Fruit fly (Drosophila melanogaster) S2 (cell line): ENCODE data around the gene CG3176.

Experiments
- CG8478 ChIP-seq: fragments of >200 bp; optimal IDR thresholded peaks from 2 replicates; lab custom pipeline; 2018
- CTCF ChIP-seq, 2 experiments: fragments of >200 bp; optimal IDR thresholded peaks; 2 replicates each; lab custom pipeline; 2018

DNA sequence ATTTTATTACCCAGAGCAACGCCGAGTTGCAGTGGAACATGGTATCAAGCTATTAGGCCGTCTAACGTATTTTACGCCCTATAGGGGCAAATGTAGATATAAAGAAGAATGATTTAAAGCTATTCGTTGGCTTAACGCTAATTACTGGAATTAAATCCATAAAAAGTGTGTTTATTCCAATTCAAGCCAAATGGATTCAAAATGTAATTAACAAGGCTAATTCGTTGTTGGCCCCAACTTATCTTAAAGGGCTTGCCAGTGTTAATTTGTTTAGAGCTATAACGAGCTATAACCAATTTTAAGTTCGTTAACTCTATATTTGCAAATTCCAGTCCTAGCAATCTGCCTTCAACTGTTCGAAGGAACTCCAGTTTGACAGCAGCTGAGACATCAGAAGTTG, 32.7 kb upstream of the CG3176 start:
- no peak for TF ChIP-seq CG8478 (lab: Kevin White, UChicago)
- TF ChIP-seq CTCF (optimal IDR thresholded peaks at IDR 0.05; lab: Kevin White, UChicago): no peak
